Worm (Caenorhabditis elegans): ENCODE measurements around the gene F49E10.2.

- TF ChIP-seq ztf-11 (tag; optimal IDR thresholded peaks at IDR 0.05) (no peak), fos-1 (tag; optimal IDR thresholded peaks at IDR 0.05) (no peak), unc-62 (GFP tag; optimal IDR thresholded peaks at IDR 0.05) (no peak), nhr-237 (tag; optimal IDR thresholded peaks at IDR 0.05) (no peak), ztf-4 (tag; optimal IDR thresholded peaks at IDR 0.05) (no peak), nhr-12 (tag; optimal IDR thresholded peaks at IDR 0.05) (no peak)
Observed at ce11 chrX:5923672-5924071, 33.5 kb downstream of the F49E10.2 start.
